Fruit fly (Drosophila melanogaster) whole organism, embryonic: ENCODE data around the gene alpha-PheRS.

ENCODE experiments used
- Ada2b ChIP-seq: fragments of 200-800 bp; sonication (Bioruptor generic); IDR thresholded peaks from 2 replicates; pipeline ENCODE4 v1.3.6; 2022; ENCODE audit warnings: missing biosample characterization, missing genetic modification characterization
- Atf6 ChIP-seq: fragments of 200-800 bp; sonication (Bioruptor generic); IDR thresholded peaks from 2 replicates; pipeline ENCODE4 v1.3.6; 2022; ENCODE audit warnings: missing biosample characterization, missing genetic modification characterization
- BtbVII ChIP-seq: fragments of 200-800 bp; sonication (Bioruptor generic); optimal IDR thresholded peaks from 3 replicates; lab custom pipeline; 2017; ENCODE audit warnings: missing biosample characterization, mild to moderate bottlenecking, missing genetic modification characterization
- Bteb2 ChIP-seq: fragments of 200-800 bp; sonication (Bioruptor generic); optimal IDR thresholded peaks from 2 replicates; lab custom pipeline; 2016; ENCODE audit warnings: missing biosample characterization, missing genetic modification characterization
- CG10959 ChIP-seq: fragments of 200-800 bp; sonication (Bioruptor generic); IDR thresholded peaks from 2 replicates; pipeline ENCODE4 v1.3.6; 2022; ENCODE audit warnings: missing biosample characterization, missing genetic modification characterization
- CG12219 ChIP-seq: fragments of 200-800 bp; sonication (Bioruptor generic); optimal IDR thresholded peaks from 3 replicates; lab custom pipeline; 2018; ENCODE audit warnings: missing biosample characterization, mild to moderate bottlenecking, missing genetic modification characterization
- CG12236 ChIP-seq: fragments of 200-800 bp; sonication (Bioruptor generic); optimal IDR thresholded peaks from 2 replicates; lab custom pipeline; 2016; ENCODE audit warnings: missing biosample characterization, missing genetic modification characterization
- CG12299 ChIP-seq: fragments of 200-800 bp; sonication (Bioruptor generic); optimal IDR thresholded peaks from 2 replicates; lab custom pipeline; 2018; ENCODE audit warnings: missing biosample characterization, mild to moderate bottlenecking, missing genetic modification characterization
- CG13287 ChIP-seq: fragments of 200-800 bp; sonication (Bioruptor generic); IDR thresholded peaks from 2 replicates; pipeline ENCODE4 v1.3.6; 2022; ENCODE audit warnings: missing biosample characterization, missing genetic modification characterization; ENCODE audit not compliant: partially characterized antibody
- CG13775 ChIP-seq: fragments of 200-800 bp; sonication (Bioruptor generic); optimal IDR thresholded peaks from 3 replicates; lab custom pipeline; 2017; ENCODE audit warnings: missing biosample characterization, mild to moderate bottlenecking, missing genetic modification characterization
- CG14860 ChIP-seq: fragments of 200-800 bp; sonication (Bioruptor generic); IDR thresholded peaks from 3 replicates; pipeline ENCODE4 v1.3.6; 2022; ENCODE audit warnings: missing biosample characterization, missing genetic modification characterization; ENCODE audit not compliant: partially characterized antibody
- CG15514 ChIP-seq: fragments of 200-800 bp; sonication (Bioruptor generic); optimal IDR thresholded peaks from 3 replicates; lab custom pipeline; 2017; ENCODE audit warnings: missing biosample characterization, missing genetic modification characterization, mild to moderate bottlenecking, moderate library complexity, missing genetic modification reagents
- CG1792 ChIP-seq: fragments of 200-800 bp; sonication (Bioruptor generic); optimal IDR thresholded peaks from 2 replicates; lab custom pipeline; 2016; ENCODE audit warnings: missing biosample characterization, missing genetic modification characterization
- CG2120 ChIP-seq: fragments of 200-800 bp; sonication (Bioruptor generic); optimal IDR thresholded peaks from 3 replicates; lab custom pipeline; 2016; ENCODE audit warnings: missing biosample characterization, missing genetic modification characterization
- CG2199 ChIP-seq: fragments of 200-800 bp; sonication (Bioruptor generic); IDR thresholded peaks from 3 replicates; pipeline ENCODE4 v1.3.6; 2022; ENCODE audit warnings: missing biosample characterization, missing genetic modification characterization
- CG30020 ChIP-seq: fragments of 200-800 bp; optimal IDR thresholded peaks from 2 replicates; lab custom pipeline; 2019; ENCODE audit warnings: missing biosample characterization, mild to moderate bottlenecking, missing genetic modification characterization, moderate library complexity
- CG3995 ChIP-seq: fragments of 200-800 bp; sonication (Bioruptor generic); optimal IDR thresholded peaks from 3 replicates; lab custom pipeline; 2016; ENCODE audit warnings: missing biosample characterization, missing genetic modification characterization
- CG6765 ChIP-seq: fragments of 200-800 bp; sonication (Bioruptor generic); optimal IDR thresholded peaks from 3 replicates; lab custom pipeline; 2017; ENCODE audit warnings: missing biosample characterization, mild to moderate bottlenecking, missing genetic modification characterization
- CG7745 ChIP-seq: fragments of 200-800 bp; sonication (Bioruptor generic); optimal IDR thresholded peaks from 2 replicates; lab custom pipeline; 2018; ENCODE audit warnings: missing biosample characterization, mild to moderate bottlenecking, missing genetic modification characterization, moderate library complexity
- CG9609 ChIP-seq: fragments of 200-800 bp; sonication (Bioruptor generic); optimal IDR thresholded peaks from 3 replicates; lab custom pipeline; 2016; ENCODE audit warnings: missing biosample characterization, missing genetic modification characterization
- Deaf1 ChIP-seq: fragments of 200-800 bp; optimal IDR thresholded peaks from 3 replicates; lab custom pipeline; 2019; ENCODE audit warnings: missing biosample characterization, mild to moderate bottlenecking, missing genetic modification characterization, moderate library complexity
- Dfd ChIP-seq, 2 experiments: fragments of >200 bp; optimal IDR thresholded peaks; 2 replicates each; lab custom pipeline; 2017; ENCODE audit warnings: missing biosample characterization in 2 of 2, missing genetic modification characterization in 2 of 2
- GATAe ChIP-seq: fragments of 200-800 bp; sonication (Bioruptor generic); conservative IDR thresholded peaks from 2 replicates; pipeline ENCODE4 v1.3.6; 2022; ENCODE audit warnings: missing biosample characterization, missing genetic modification characterization
- Hr78 ChIP-seq, 2 experiments: fragments of 200-800 bp in 1 of 2; fragments of >200 bp in 1 of 2; sonication (Bioruptor generic) in 1 of 2; optimal IDR thresholded peaks; 2 replicates each; lab custom pipeline; 2017 to 2019; ENCODE audit warnings: missing biosample characterization in 2 of 2, missing genetic modification characterization in 2 of 2, mild to moderate bottlenecking in 1 of 2, moderate library complexity in 1 of 2
- Mes4 ChIP-seq: fragments of 200-800 bp; sonication (Bioruptor generic); optimal IDR thresholded peaks from 2 replicates; lab custom pipeline; 2016; ENCODE audit warnings: missing biosample characterization, missing genetic modification characterization
- NC2β ChIP-seq: fragments of 200-800 bp; sonication (Bioruptor generic); optimal IDR thresholded peaks from 2 replicates; lab custom pipeline; 2016; ENCODE audit warnings: missing biosample characterization, missing genetic modification characterization
- Ssrp ChIP-seq: fragments of 200-800 bp; sonication (Bioruptor generic); optimal IDR thresholded peaks from 2 replicates; lab custom pipeline; 2018; ENCODE audit warnings: missing biosample characterization, mild to moderate bottlenecking, missing genetic modification characterization, moderate library complexity
- Stat92E ChIP-seq, 3 experiments: fragments of >200 bp in 2 of 3; fragments of 200-800 bp in 1 of 3; sonication (Bioruptor generic) in 1 of 3; optimal IDR thresholded peaks; 2 replicates each; lab custom pipeline; 2017 to 2019; ENCODE audit warnings: missing biosample characterization in 3 of 3, missing genetic modification characterization in 3 of 3, mild to moderate bottlenecking in 1 of 3, moderate library complexity in 1 of 3
- ab ChIP-seq: fragments of 200-800 bp; sonication (Bioruptor generic); optimal IDR thresholded peaks from 2 replicates; lab custom pipeline; 2016; ENCODE audit warnings: missing biosample characterization, missing genetic modification characterization
- bsh ChIP-seq, 2 experiments: fragments of 200-800 bp; sonication (Bioruptor generic); optimal IDR thresholded peaks; 2 replicates each; lab custom pipeline; 2017 to 2018; ENCODE audit warnings: mild to moderate bottlenecking in 2 of 2, missing biosample characterization in 2 of 2, missing genetic modification characterization in 2 of 2, moderate library complexity in 1 of 2
- cas ChIP-seq: fragments of 200-800 bp; sonication (Bioruptor generic); IDR thresholded peaks from 2 replicates; pipeline ENCODE4 v1.3.6; 2022; ENCODE audit warnings: missing biosample characterization, missing genetic modification characterization
- chn ChIP-seq: fragments of 200-800 bp; sonication (Bioruptor generic); optimal IDR thresholded peaks from 2 replicates; lab custom pipeline; 2016; ENCODE audit warnings: missing biosample characterization, missing genetic modification characterization
- crp ChIP-seq, 2 experiments: fragments of 200-800 bp; sonication (Bioruptor generic); optimal IDR thresholded peaks; 2 replicates in 1 of 2; 3 replicates in 1 of 2; lab custom pipeline; 2017; ENCODE audit warnings: missing biosample characterization in 2 of 2, missing genetic modification characterization in 2 of 2, mild to moderate bottlenecking in 1 of 2, moderate library complexity in 1 of 2
- danr ChIP-seq: fragments of 200-800 bp; sonication (Bioruptor generic); IDR thresholded peaks from 2 replicates; pipeline ENCODE4 v1.3.6; 2022; ENCODE audit warnings: missing biosample characterization, missing genetic modification characterization
- dm ChIP-seq: fragments of 200-800 bp; sonication (Bioruptor generic); optimal IDR thresholded peaks from 3 replicates; lab custom pipeline; 2016; ENCODE audit warnings: missing biosample characterization, missing genetic modification characterization
- eve ChIP-seq, 2 experiments: fragments of >200 bp; optimal IDR thresholded peaks; 2 replicates each; lab custom pipeline; 2017; ENCODE audit warnings: missing biosample characterization in 2 of 2, missing genetic modification characterization in 2 of 2
- fd3F ChIP-seq: fragments of 200-800 bp; sonication (Bioruptor generic); optimal IDR thresholded peaks from 2 replicates; lab custom pipeline; 2018; ENCODE audit warnings: missing biosample characterization, mild to moderate bottlenecking, missing genetic modification characterization, moderate library complexity
- gem ChIP-seq: fragments of 200-800 bp; sonication (Bioruptor generic); optimal IDR thresholded peaks from 2 replicates; lab custom pipeline; 2019; ENCODE audit warnings: missing biosample characterization, mild to moderate bottlenecking, missing genetic modification characterization, moderate library complexity
- h ChIP-seq: fragments of >200 bp; optimal IDR thresholded peaks from 2 replicates; lab custom pipeline; 2017
- kni ChIP-seq: fragments of 200-800 bp; sonication (Bioruptor generic); optimal IDR thresholded peaks from 3 replicates; lab custom pipeline; 2017; ENCODE audit warnings: mild to moderate bottlenecking, missing biosample characterization, missing genetic modification reagents, missing genetic modification characterization
- lab ChIP-seq: fragments of 200-800 bp; sonication (Bioruptor generic); optimal IDR thresholded peaks from 3 replicates; lab custom pipeline; 2017; ENCODE audit warnings: missing biosample characterization, missing genetic modification characterization, mild to moderate bottlenecking, moderate library complexity, missing genetic modification reagents
- nmo ChIP-seq: fragments of 200-800 bp; sonication (Bioruptor generic); optimal IDR thresholded peaks from 2 replicates; lab custom pipeline; 2018; ENCODE audit warnings: missing biosample characterization, mild to moderate bottlenecking, missing genetic modification characterization, moderate library complexity
- oc ChIP-seq: fragments of 200-800 bp; sonication (Bioruptor generic); optimal IDR thresholded peaks from 2 replicates; lab custom pipeline; 2018; ENCODE audit warnings: missing biosample characterization, mild to moderate bottlenecking, missing genetic modification characterization, moderate library complexity
- pho ChIP-seq: fragments of 200-800 bp; sonication (Bioruptor generic); optimal IDR thresholded peaks from 2 replicates; lab custom pipeline; 2016; ENCODE audit warnings: missing biosample characterization, missing genetic modification characterization
- pzg ChIP-seq: fragments of 200-800 bp; sonication (Bioruptor generic); optimal IDR thresholded peaks from 3 replicates; lab custom pipeline; 2018; ENCODE audit warnings: missing biosample characterization, mild to moderate bottlenecking, missing genetic modification characterization, moderate library complexity
- sens-2 ChIP-seq: fragments of 200-800 bp; sonication (Bioruptor generic); IDR thresholded peaks from 2 replicates; pipeline ENCODE4 v1.3.6; 2022; ENCODE audit warnings: missing biosample characterization, missing genetic modification characterization
- slbo ChIP-seq: fragments of 200-800 bp; sonication (Bioruptor generic); IDR thresholded peaks from 2 replicates; pipeline ENCODE4 v1.3.6; 2022; ENCODE audit warnings: missing biosample characterization, missing genetic modification characterization
- slp2 ChIP-seq: fragments of 200-800 bp; sonication (Bioruptor generic); optimal IDR thresholded peaks from 2 replicates; lab custom pipeline; 2016; ENCODE audit warnings: missing biosample characterization, missing genetic modification characterization
- tx ChIP-seq: fragments of 200-800 bp; sonication (Bioruptor generic); optimal IDR thresholded peaks from 2 replicates; lab custom pipeline; 2016; ENCODE audit warnings: missing biosample characterization, missing genetic modification characterization
- usp ChIP-seq: fragments of >200 bp; optimal IDR thresholded peaks from 2 replicates; lab custom pipeline; 2017; ENCODE audit warnings: missing biosample characterization, missing genetic modification characterization
- wor ChIP-seq: fragments of 200-800 bp; sonication (Bioruptor generic); IDR thresholded peaks from 2 replicates; pipeline ENCODE4 v1.3.6; 2022; ENCODE audit warnings: missing biosample characterization, missing genetic modification characterization
- zen2 ChIP-seq: fragments of 200-800 bp; sonication (Bioruptor generic); IDR thresholded peaks from 3 replicates; pipeline ENCODE4 v1.3.6; 2022; ENCODE audit warnings: missing biosample characterization, missing genetic modification characterization; ENCODE audit not compliant: partially characterized antibody

Gene alpha-PheRS

dm6 chrX:8116813-8117212 is 28.6 kb downstream of the alpha-PheRS start, which contains the start of gene CG1575 (continued):
- TF ChIP-seq BtbVII (GFP tag; lab: Kevin White, UChicago): no peak
- no peak for TF ChIP-seq CG30020
- no peak for TF ChIP-seq CG9609 (GFP tag; lab: Kevin White, UChicago)
- no peak for TF ChIP-seq Atf6
- TF ChIP-seq CG10959 (GFP tag; lab: Robert Waterston, UW): no peak
- no peak for TF ChIP-seq CG6765 (GFP tag; lab: Kevin White, UChicago)
- TF ChIP-seq Stat92E (GFP tag; optimal IDR thresholded peaks at IDR 0.05; lab: Kevin White, UChicago): no peak
- TF ChIP-seq slbo (GFP tag; lab: Robert Waterston, UW): no peak
- TF ChIP-seq eve (GFP tag; optimal IDR thresholded peaks at IDR 0.05; lab: Kevin White, UChicago): no peak
- TF ChIP-seq cas: no peak
- TF ChIP-seq pzg (GFP tag; lab: Kevin White, UChicago): peak; percentile 28
- TF ChIP-seq ab (GFP tag; lab: Kevin White, UChicago): no peak
- no peak for TF ChIP-seq dm
- TF ChIP-seq crp (GFP tag; optimal IDR thresholded peaks at IDR 0.05; lab: Kevin White, UChicago): peak in 1 of 2 experiments; percentile 29
- TF ChIP-seq oc: no peak
- TF ChIP-seq danr (GFP tag; lab: Robert Waterston, UW): no peak
- TF ChIP-seq h (lab: Kevin White, UChicago): no peak
- no peak for TF ChIP-seq Mes4 (GFP tag; lab: Kevin White, UChicago)
- TF ChIP-seq CG12219 (GFP tag; lab: Kevin White, UChicago): no peak
- no peak for TF ChIP-seq lab
- TF ChIP-seq chn: no peak
- TF ChIP-seq usp: no peak
- TF ChIP-seq CG12236 (GFP tag; lab: Kevin White, UChicago): no peak
- TF ChIP-seq Deaf1 (tag; lab: Kevin White, UChicago): no peak
- no peak; the same call in 2 of the 3 replicates for TF ChIP-seq zen2 (GFP tag; lab: Robert Waterston, UW)
- TF ChIP-seq CG13287 (GFP tag; lab: Robert Waterston, UW): peak; percentile 53
- TF ChIP-seq CG13775 (GFP tag; lab: Kevin White, UChicago): no peak
- no peak for TF ChIP-seq fd3F
- no peak for TF ChIP-seq CG15514 (GFP tag; lab: Kevin White, UChicago)
- TF ChIP-seq NC2β: no peak
- no peak for TF ChIP-seq CG2120 (GFP tag; lab: Kevin White, UChicago)
- TF ChIP-seq tx (GFP tag; lab: Kevin White, UChicago): no peak
- TF ChIP-seq Ada2b (GFP tag; lab: Robert Waterston, UW): no peak
- TF ChIP-seq slp2: no peak
- TF ChIP-seq kni (GFP tag; lab: Kevin White, UChicago): no peak
- TF ChIP-seq nmo (GFP tag; lab: Kevin White, UChicago): no peak
- no peak for TF ChIP-seq Ssrp (tag; lab: Kevin White, UChicago)
- TF ChIP-seq sens-2 (GFP tag; lab: Robert Waterston, UW): no peak
- no peak for TF ChIP-seq CG7745 (tag; lab: Kevin White, UChicago)
- no peak for TF ChIP-seq bsh (GFP tag; optimal IDR thresholded peaks at IDR 0.05; lab: Kevin White, UChicago)
- TF ChIP-seq gem: no peak
- TF ChIP-seq CG14860 (GFP tag; lab: Robert Waterston, UW): no peak
- no peak for TF ChIP-seq wor (GFP tag; lab: Robert Waterston, UW)
- TF ChIP-seq pho (GFP tag; lab: Kevin White, UChicago): no peak
- peak; percentile 86 for TF ChIP-seq CG3995 (GFP tag; lab: Kevin White, UChicago)
- TF ChIP-seq CG12299: no peak
- TF ChIP-seq Bteb2 (GFP tag; lab: Kevin White, UChicago): no peak
- no peak for TF ChIP-seq Hr78 (GFP tag; optimal IDR thresholded peaks at IDR 0.05; lab: Kevin White, UChicago)
- TF ChIP-seq CG1792 (GFP tag; lab: Kevin White, UChicago): no peak
- no peak for TF ChIP-seq Dfd (GFP tag; optimal IDR thresholded peaks at IDR 0.05; lab: Kevin White, UChicago)
- TF ChIP-seq GATAe (GFP tag; lab: Robert Waterston, UW): no peak
- no peak for TF ChIP-seq CG2199
